Fruit fly (Drosophila melanogaster) whole organism, embryonic: ENCODE measurements around the gene CG14105.

Experiments used
- Aef1 ChIP-seq: fragments of 200-800 bp; sonication (Bioruptor generic); IDR thresholded peaks from 3 replicates; pipeline ENCODE4 v1.3.6; 2022; ENCODE audit warnings: missing biosample characterization, missing genetic modification characterization
- CG10209 ChIP-seq: fragments of 200-800 bp; sonication (Bioruptor generic); optimal IDR thresholded peaks from 3 replicates; lab custom pipeline; 2017; ENCODE audit warnings: missing biosample characterization, mild to moderate bottlenecking, missing genetic modification characterization, missing genetic modification reagents
- CG10565 ChIP-seq: fragments of 200-800 bp; sonication (Bioruptor generic); optimal IDR thresholded peaks from 3 replicates; lab custom pipeline; 2016; ENCODE audit warnings: missing biosample characterization, mild to moderate bottlenecking, missing genetic modification characterization
- CG10979 ChIP-seq: fragments of 200-800 bp; sonication (Bioruptor generic); optimal IDR thresholded peaks from 2 replicates; lab custom pipeline; 2018; ENCODE audit warnings: missing biosample characterization, mild to moderate bottlenecking, missing genetic modification characterization, moderate library complexity
- CG12299 ChIP-seq: fragments of 200-800 bp; sonication (Bioruptor generic); optimal IDR thresholded peaks from 2 replicates; lab custom pipeline; 2018; ENCODE audit warnings: missing biosample characterization, mild to moderate bottlenecking, missing genetic modification characterization
- CG13287 ChIP-seq: fragments of 200-800 bp; sonication (Bioruptor generic); IDR thresholded peaks from 2 replicates; pipeline ENCODE4 v1.3.6; 2022; ENCODE audit warnings: missing biosample characterization, missing genetic modification characterization; ENCODE audit not compliant: partially characterized antibody
- CG14965 ChIP-seq: fragments of 200-800 bp; sonication (Bioruptor generic); optimal IDR thresholded peaks from 2 replicates; lab custom pipeline; 2016; ENCODE audit warnings: missing biosample characterization, missing genetic modification characterization, borderline replicate concordance
- CG1602 ChIP-seq: fragments of 200-800 bp; sonication (Bioruptor generic); optimal IDR thresholded peaks from 3 replicates; lab custom pipeline; 2016; ENCODE audit warnings: missing biosample characterization, missing genetic modification characterization
- CG17359 ChIP-seq: fragments of 200-800 bp; sonication (Bioruptor generic); optimal IDR thresholded peaks from 3 replicates; lab custom pipeline; 2018; ENCODE audit warnings: missing biosample characterization, mild to moderate bottlenecking, missing genetic modification characterization, moderate library complexity
- CG30403 ChIP-seq: fragments of 200-800 bp; sonication (Bioruptor generic); optimal IDR thresholded peaks from 3 replicates; lab custom pipeline; 2016; ENCODE audit warnings: missing biosample characterization, missing genetic modification characterization
- CG7556 ChIP-seq: fragments of 200-800 bp; sonication (Bioruptor generic); optimal IDR thresholded peaks from 2 replicates; lab custom pipeline; 2017; ENCODE audit warnings: missing biosample characterization, mild to moderate bottlenecking, missing genetic modification characterization
- CG7839 ChIP-seq: fragments of 200-800 bp; sonication (Bioruptor generic); optimal IDR thresholded peaks from 3 replicates; lab custom pipeline; 2018; ENCODE audit warnings: missing biosample characterization, mild to moderate bottlenecking, missing genetic modification characterization, moderate library complexity
- CG8388 ChIP-seq: fragments of 200-800 bp; sonication (Bioruptor generic); optimal IDR thresholded peaks from 2 replicates; lab custom pipeline; 2019; ENCODE audit warnings: missing biosample characterization, mild to moderate bottlenecking, missing genetic modification characterization, moderate library complexity
- CG9727 ChIP-seq: fragments of 200-800 bp; sonication (Bioruptor generic); optimal IDR thresholded peaks from 3 replicates; lab custom pipeline; 2017; ENCODE audit warnings: missing biosample characterization, mild to moderate bottlenecking, missing genetic modification characterization
- Elba2 ChIP-seq: fragments of 200-800 bp; sonication (Bioruptor generic); optimal IDR thresholded peaks from 3 replicates; lab custom pipeline; 2016; ENCODE audit warnings: missing biosample characterization, missing genetic modification characterization
- HLHmδ ChIP-seq: fragments of 200-800 bp; sonication (Bioruptor generic); optimal IDR thresholded peaks from 2 replicates; lab custom pipeline; 2018; ENCODE audit warnings: missing biosample characterization, mild to moderate bottlenecking, missing genetic modification characterization, moderate library complexity
- Nf-YA ChIP-seq: fragments of 200-800 bp; sonication (Bioruptor generic); IDR thresholded peaks from 2 replicates; pipeline ENCODE4 v1.3.6; 2022; ENCODE audit warnings: missing biosample characterization, missing genetic modification characterization
- Oli ChIP-seq: fragments of 200-800 bp; sonication (Bioruptor generic); optimal IDR thresholded peaks from 2 replicates; lab custom pipeline; 2018; ENCODE audit warnings: missing biosample characterization, mild to moderate bottlenecking, missing genetic modification characterization, moderate library complexity
- Rfx ChIP-seq: fragments of 200-800 bp; sonication (Bioruptor generic); IDR thresholded peaks from 2 replicates; pipeline ENCODE4 v1.3.6; 2022; ENCODE audit warnings: missing biosample characterization, missing genetic modification characterization
- Sox102F ChIP-seq: fragments of 200-800 bp; sonication (Bioruptor generic); optimal IDR thresholded peaks from 2 replicates; lab custom pipeline; 2018; ENCODE audit warnings: missing biosample characterization, mild to moderate bottlenecking, missing genetic modification characterization, moderate library complexity
- Vsx1 ChIP-seq: fragments of 200-800 bp; sonication (Bioruptor generic); optimal IDR thresholded peaks from 2 replicates; lab custom pipeline; 2017; ENCODE audit warnings: missing biosample characterization, mild to moderate bottlenecking, missing genetic modification characterization, missing genetic modification reagents
- Xrp1 ChIP-seq: fragments of 200-800 bp; sonication (Bioruptor generic); IDR thresholded peaks from 2 replicates; pipeline ENCODE4 v1.3.6; 2022; ENCODE audit warnings: missing biosample characterization, missing genetic modification characterization
- bigmax ChIP-seq: fragments of 200-800 bp; sonication (Bioruptor generic); optimal IDR thresholded peaks from 2 replicates; lab custom pipeline; 2018; ENCODE audit warnings: missing biosample characterization, mild to moderate bottlenecking, missing genetic modification characterization
- cas ChIP-seq: fragments of 200-800 bp; sonication (Bioruptor generic); IDR thresholded peaks from 2 replicates; pipeline ENCODE4 v1.3.6; 2022; ENCODE audit warnings: missing biosample characterization, missing genetic modification characterization
- dmrt11E ChIP-seq: fragments of 200-800 bp; sonication (Bioruptor generic); optimal IDR thresholded peaks from 3 replicates; lab custom pipeline; 2018; ENCODE audit warnings: missing biosample characterization, mild to moderate bottlenecking, missing genetic modification characterization, moderate library complexity
- dysf ChIP-seq: fragments of 200-800 bp; sonication (Bioruptor generic); IDR thresholded peaks from 3 replicates; pipeline ENCODE4 v1.3.6; 2022; ENCODE audit warnings: missing biosample characterization, missing genetic modification characterization
- en ChIP-seq: fragments of 200-800 bp; sonication (Bioruptor generic); optimal IDR thresholded peaks from 2 replicates; lab custom pipeline; 2016; ENCODE audit warnings: missing biosample characterization, missing genetic modification characterization
- exex ChIP-seq: fragments of 200-800 bp; sonication (Bioruptor generic); optimal IDR thresholded peaks from 4 replicates; lab custom pipeline; 2018; ENCODE audit warnings: missing biosample characterization, mild to moderate bottlenecking, missing genetic modification characterization, moderate library complexity
- gem ChIP-seq: fragments of 200-800 bp; sonication (Bioruptor generic); optimal IDR thresholded peaks from 2 replicates; lab custom pipeline; 2019; ENCODE audit warnings: missing biosample characterization, mild to moderate bottlenecking, missing genetic modification characterization, moderate library complexity
- ind ChIP-seq: fragments of 200-800 bp; sonication (Bioruptor generic); optimal IDR thresholded peaks from 3 replicates; lab custom pipeline; 2016; ENCODE audit warnings: missing biosample characterization, missing genetic modification characterization
- kay ChIP-seq: fragments of 200-800 bp; sonication (Bioruptor generic); optimal IDR thresholded peaks from 2 replicates; lab custom pipeline; 2016; ENCODE audit warnings: missing biosample characterization, missing genetic modification characterization
- nerfin-1 ChIP-seq: fragments of 200-800 bp; sonication (Bioruptor generic); optimal IDR thresholded peaks from 3 replicates; lab custom pipeline; 2019; ENCODE audit warnings: missing biosample characterization, mild to moderate bottlenecking, missing genetic modification characterization, moderate library complexity
- nmo ChIP-seq: fragments of 200-800 bp; sonication (Bioruptor generic); optimal IDR thresholded peaks from 2 replicates; lab custom pipeline; 2018; ENCODE audit warnings: missing biosample characterization, mild to moderate bottlenecking, missing genetic modification characterization, moderate library complexity
- onecut ChIP-seq: fragments of 200-800 bp; sonication (Bioruptor generic); IDR thresholded peaks from 2 replicates; pipeline ENCODE4 v1.3.6; 2022; ENCODE audit warnings: missing biosample characterization, missing genetic modification characterization
- pan ChIP-seq, 4 experiments: fragments of >200 bp in 3 of 4; fragments of 200-800 bp in 1 of 4; sonication (Bioruptor generic) in 1 of 4; optimal IDR thresholded peaks in 3 of 4; IDR thresholded peaks in 1 of 4; 2 replicates each; pipeline versions ENCODE4 v1.3.6 to Lab custom; 2017 to 2022; ENCODE audit warnings: missing biosample characterization in 2 of 4, missing genetic modification characterization in 2 of 4, mixed read lengths in 1 of 4
- pb ChIP-seq: fragments of 200-800 bp; sonication (Bioruptor generic); optimal IDR thresholded peaks from 3 replicates; lab custom pipeline; 2016; ENCODE audit warnings: missing biosample characterization, missing genetic modification characterization
- so ChIP-seq: fragments of 200-800 bp; sonication (Bioruptor generic); IDR thresholded peaks from 3 replicates; pipeline ENCODE4 v1.3.6; 2022; ENCODE audit warnings: missing biosample characterization, missing genetic modification characterization
- tgo ChIP-seq: fragments of 200-800 bp; sonication (Bioruptor generic); IDR thresholded peaks from 3 replicates; pipeline ENCODE4 v1.3.6; 2022; ENCODE audit warnings: missing biosample characterization, missing genetic modification characterization
- tin ChIP-seq: fragments of 200-800 bp; sonication (Bioruptor generic); optimal IDR thresholded peaks from 3 replicates; lab custom pipeline; 2016; ENCODE audit warnings: missing biosample characterization, missing genetic modification characterization
- trem ChIP-seq: fragments of 200-800 bp; optimal IDR thresholded peaks from 3 replicates; lab custom pipeline; 2019; ENCODE audit warnings: missing biosample characterization, mild to moderate bottlenecking, missing genetic modification characterization, moderate library complexity
- zf30C ChIP-seq: fragments of 200-800 bp; sonication (Bioruptor generic); optimal IDR thresholded peaks from 3 replicates; lab custom pipeline; 2018; ENCODE audit warnings: missing biosample characterization, mild to moderate bottlenecking, missing genetic modification characterization

The CG14105 gene

DNA sequence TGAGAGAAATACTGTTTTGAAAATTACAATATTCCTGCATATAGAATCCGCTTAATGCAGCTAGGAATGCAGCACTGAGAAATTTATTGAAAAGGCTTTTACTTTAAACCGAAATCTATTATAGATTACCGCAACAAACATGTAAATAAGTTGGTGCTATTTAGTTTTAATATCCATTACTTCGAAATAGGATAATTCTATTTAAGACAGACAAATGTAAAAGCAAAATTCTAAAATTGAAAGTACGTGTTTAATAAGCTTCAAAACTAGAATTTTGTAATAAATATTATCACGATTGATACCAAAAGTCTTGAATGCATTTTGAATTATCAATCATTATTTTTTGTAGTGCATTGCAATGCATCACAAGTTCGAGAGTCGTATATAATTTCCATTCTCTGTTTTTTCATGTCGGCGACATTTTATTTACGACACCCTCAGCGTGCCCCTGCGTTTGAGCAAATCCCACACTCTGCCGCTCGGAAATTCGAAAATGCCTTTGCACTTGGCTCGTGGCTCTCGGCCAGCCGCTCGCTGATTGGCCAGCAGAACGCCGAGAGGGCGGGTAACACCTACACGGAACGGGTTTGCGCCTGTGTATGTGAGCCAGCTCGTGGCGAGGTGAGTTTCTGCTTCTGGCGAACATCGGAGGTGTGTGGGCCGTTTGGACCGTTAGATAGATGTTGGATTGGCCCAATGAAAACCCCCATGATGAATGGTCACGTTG is 23.2 kb downstream of the CG14105 start (continued):
- TF ChIP-seq CG14965, result no peak
- TF ChIP-seq cas (GFP tag; lab: Robert Waterston, UW), result no peak
- TF ChIP-seq dysf (GFP tag; lab: Robert Waterston, UW), result no peak
- TF ChIP-seq gem (tag; lab: Kevin White, UChicago), result peak; percentile 60
- TF ChIP-seq nmo, result peak; percentile 68
- no peak for TF ChIP-seq Vsx1 (GFP tag; lab: Kevin White, UChicago)
- peak; percentile 69 for TF ChIP-seq CG9727
- no peak for TF ChIP-seq CG10565 (GFP tag; lab: Kevin White, UChicago)
- no peak for TF ChIP-seq so (GFP tag; lab: Robert Waterston, UW)
- no peak for TF ChIP-seq tgo (GFP tag; lab: Robert Waterston, UW)
- TF ChIP-seq CG1602, result no peak
- TF ChIP-seq CG7556 (GFP tag; lab: Kevin White, UChicago), result peak; percentile 51
- peak; percentile 19 for TF ChIP-seq CG30403 (GFP tag; lab: Kevin White, UChicago)
- no peak for TF ChIP-seq kay (GFP tag; lab: Kevin White, UChicago)
- TF ChIP-seq dmrt11E, result peak; percentile 70
- TF ChIP-seq tin (GFP tag; lab: Kevin White, UChicago), result peak; percentile 10
- no peak for TF ChIP-seq Elba2 (GFP tag; lab: Kevin White, UChicago)
- TF ChIP-seq zf30C (GFP tag; lab: Kevin White, UChicago), result peak; percentile 42
- TF ChIP-seq onecut, result no peak
- TF ChIP-seq Oli (tag; lab: Kevin White, UChicago), result peak; percentile 16
- TF ChIP-seq pb (GFP tag; lab: Kevin White, UChicago), result no peak
- peak; percentile 81; the same call in 1 of the 2 replicates for TF ChIP-seq Nf-YA
- TF ChIP-seq Xrp1 (GFP tag; lab: Robert Waterston, UW), result peak; percentile 40; the same call in 1 of the 2 replicates
- peak; percentile 6 for TF ChIP-seq trem (tag; lab: Kevin White, UChicago)
- TF ChIP-seq CG17359, result no peak
- TF ChIP-seq en (GFP tag; lab: Kevin White, UChicago), result no peak
- peak; percentile 33 for TF ChIP-seq CG8388 (GFP tag; lab: Kevin White, UChicago)
- peak; percentile 62 for TF ChIP-seq CG10979 (tag; lab: Kevin White, UChicago)
- peak; percentile 20 for TF ChIP-seq Sox102F (GFP tag; lab: Kevin White, UChicago)
- no peak for TF ChIP-seq CG12299 (tag; lab: Kevin White, UChicago)
- 0 out of 2 replicates have a peak, but pooled peaks have one; percentile 21 for TF ChIP-seq CG13287 (GFP tag; lab: Robert Waterston, UW)
- no peak for TF ChIP-seq bigmax (GFP tag; lab: Kevin White, UChicago)
- peak; percentile 72 for TF ChIP-seq nerfin-1 (tag; lab: Kevin White, UChicago)
- no peak for TF ChIP-seq exex (tag; lab: Kevin White, UChicago)
- no peak for TF ChIP-seq pan (optimal IDR thresholded peaks at IDR 0.05; lab: Kevin White, UChicago)
- TF ChIP-seq pan (GFP tag; optimal IDR thresholded peaks at IDR 0.05 in 1 of 2, IDR thresholded peaks at IDR 0.05 in 1 of 2), result peak in 1 of 2 experiments; percentile 16
- TF ChIP-seq Aef1 (GFP tag; lab: Robert Waterston, UW), result no peak
- no peak for TF ChIP-seq CG10209 (GFP tag; lab: Kevin White, UChicago)
- peak; percentile 29 for TF ChIP-seq CG7839 (tag; lab: Kevin White, UChicago)
- no peak for TF ChIP-seq ind (GFP tag; lab: Kevin White, UChicago)
- peak; percentile 20 for TF ChIP-seq HLHmδ (GFP tag; lab: Kevin White, UChicago)
- TF ChIP-seq Rfx, result no peak
